Worm (Caenorhabditis elegans) whole organism, L4 larva: ENCODE results near the gene aqp-1.

Experiments used
- F26F4.8 ChIP-seq: fragments of 200-800 bp; sonication (Bioruptor generic); conservative IDR thresholded peaks from 2 replicates; pipeline ENCODE4 v1.3.6; 2022; ENCODE audit warnings: missing genetic modification characterization, missing compliant biosample characterization
- F37D6.2 ChIP-seq: sonication (generic microtip); optimal IDR thresholded peaks from 2 replicates; lab custom pipeline; 2016; ENCODE audit warnings: mild to moderate bottlenecking, missing genetic modification characterization, missing compliant biosample characterization
- Y105C5A.15 ChIP-seq: fragments of 200-800 bp; sonication (Bioruptor generic); IDR thresholded peaks from 2 replicates; pipeline ENCODE4 v1.3.6; 2022; ENCODE audit warnings: missing genetic modification characterization, missing compliant biosample characterization
- aha-1 ChIP-seq: fragments of 150-350 bp; peaks from one replicate; lab custom pipeline; 2014; ENCODE audit warnings: missing biosample characterization, missing genetic modification characterization
- ama-1 ChIP-seq: fragments of 150-350 bp; optimal IDR thresholded peaks from 2 replicates; lab custom pipeline; 2014; ENCODE audit warnings: inconsistent platforms, mixed read lengths
- arid-1 ChIP-seq: fragments of 200-800 bp; sonication (Bioruptor generic); conservative IDR thresholded peaks from 2 replicates; pipeline ENCODE4 v1.3.6; 2022; ENCODE audit warnings: missing genetic modification reagents, missing genetic modification characterization, missing compliant biosample characterization
- attf-4 ChIP-seq: sonication (generic microtip); optimal IDR thresholded peaks from 3 replicates; lab custom pipeline; 2017; ENCODE audit warnings: missing biosample characterization, missing genetic modification characterization
- ceh-20 ChIP-seq: fragments of 200-800 bp; sonication (Bioruptor generic); IDR thresholded peaks from 2 replicates; pipeline ENCODE4 v1.3.6; 2022; ENCODE audit warnings: missing genetic modification reagents, missing genetic modification characterization, missing compliant biosample characterization
- ceh-28 ChIP-seq: fragments of 150-350 bp; optimal IDR thresholded peaks from 2 replicates; lab custom pipeline; 2014; ENCODE audit warnings: missing biosample characterization, missing genetic modification reagents, missing genetic modification characterization
- ceh-44 ChIP-seq: fragments of 200-800 bp; sonication (Bioruptor generic); IDR thresholded peaks from 2 replicates; pipeline ENCODE4 v1.3.6; 2022; ENCODE audit warnings: missing genetic modification reagents, missing genetic modification characterization, missing compliant biosample characterization
- ceh-82 ChIP-seq: sonication (generic microtip); optimal IDR thresholded peaks from 2 replicates; lab custom pipeline; 2017; ENCODE audit warnings: missing biosample characterization, missing genetic modification characterization
- daf-16 ChIP-seq, 3 experiments: sonication (generic microtip); optimal IDR thresholded peaks; 2 replicates each; lab custom pipeline; 2016 to 2017; ENCODE audit warnings: missing genetic modification characterization in 3 of 3, missing genetic modification reagents in 3 of 3, mild to moderate bottlenecking in 2 of 3, missing compliant biosample characterization in 2 of 3, missing biosample characterization in 1 of 3, moderate library complexity in 1 of 3
- daf-8 ChIP-seq: fragments of 200-800 bp; sonication (Bioruptor generic); IDR thresholded peaks from 2 replicates; pipeline ENCODE4 v1.3.6; 2022; ENCODE audit warnings: missing genetic modification characterization, missing compliant biosample characterization
- dmd-9 ChIP-seq: fragments of 200-800 bp; sonication (Bioruptor generic); IDR thresholded peaks from 2 replicates; pipeline ENCODE4 v1.3.6; 2022; ENCODE audit warnings: missing genetic modification reagents, missing genetic modification characterization, missing compliant biosample characterization
- egl-27 ChIP-seq: sonication (generic microtip); optimal IDR thresholded peaks from 3 replicates; lab custom pipeline; 2017; ENCODE audit warnings: missing biosample characterization, missing genetic modification reagents, missing genetic modification characterization
- egl-43 ChIP-seq: fragments of 200-800 bp; sonication (Bioruptor generic); IDR thresholded peaks from 2 replicates; pipeline ENCODE4 v1.3.6; 2022; ENCODE audit warnings: missing genetic modification reagents, missing genetic modification characterization, missing compliant biosample characterization
- hlh-11 ChIP-seq: fragments of 200-800 bp; sonication (Bioruptor generic); optimal IDR thresholded peaks from 2 replicates; lab custom pipeline; 2018; ENCODE audit warnings: mild to moderate bottlenecking, missing genetic modification characterization, missing compliant biosample characterization
- lin-39 ChIP-seq: fragments of 150-350 bp; optimal IDR thresholded peaks from 2 replicates; lab custom pipeline; 2014; ENCODE audit warnings: missing biosample characterization, missing genetic modification reagents, missing genetic modification characterization
- mdt-29 ChIP-seq: fragments of 200-800 bp; sonication (Bioruptor generic); IDR thresholded peaks from 2 replicates; pipeline ENCODE4 v1.3.6; 2022; ENCODE audit warnings: missing genetic modification reagents, missing genetic modification characterization, missing compliant biosample characterization
- mep-1 ChIP-seq: fragments of 150-350 bp; sonication (generic microtip); optimal IDR thresholded peaks from 3 replicates; lab custom pipeline; 2014; ENCODE audit warnings: missing biosample characterization, missing genetic modification characterization
- mxl-3 ChIP-seq: fragments of 200-800 bp; sonication (Bioruptor generic); optimal IDR thresholded peaks from 2 replicates; lab custom pipeline; 2018; ENCODE audit warnings: mild to moderate bottlenecking, missing genetic modification characterization, missing compliant biosample characterization
- nhr-41 ChIP-seq: fragments of 200-800 bp; sonication (Bioruptor generic); IDR thresholded peaks from 2 replicates; pipeline ENCODE4 v1.3.6; 2022; ENCODE audit warnings: missing genetic modification reagents, missing genetic modification characterization, missing compliant biosample characterization
- nhr-6 ChIP-seq: fragments of 150-350 bp; optimal IDR thresholded peaks from 2 replicates; lab custom pipeline; 2014; ENCODE audit warnings: missing biosample characterization, missing genetic modification characterization
- pha-4 ChIP-seq, 2 experiments: fragments of 150-350 bp in 1 of 2; fragments of 200-800 bp in 1 of 2; sonication (Bioruptor generic) in 1 of 2; IDR thresholded peaks in 1 of 2; optimal IDR thresholded peaks in 1 of 2; 2 replicates each; pipeline versions ENCODE4 v1.3.6 to Lab custom; 2014 to 2022; ENCODE audit warnings: missing genetic modification characterization in 2 of 2, missing genetic modification reagents in 2 of 2, missing biosample characterization in 1 of 2, missing compliant biosample characterization in 1 of 2
- rbr-2 ChIP-seq: sonication (generic microtip); optimal IDR thresholded peaks from 2 replicates; lab custom pipeline; 2016; ENCODE audit warnings: missing genotype, missing genetic modification characterization, missing compliant biosample characterization
- skn-1 ChIP-seq: fragments of 150-350 bp; optimal IDR thresholded peaks from 2 replicates; lab custom pipeline; 2014; ENCODE audit warnings: missing biosample characterization, missing genetic modification characterization
- tra-1 ChIP-seq: fragments of 200-800 bp; sonication (Bioruptor generic); IDR thresholded peaks from 2 replicates; pipeline ENCODE4 v1.3.6; 2022; ENCODE audit warnings: missing genetic modification reagents, missing genetic modification characterization, missing compliant biosample characterization
- unc-62 ChIP-seq, 3 experiments: fragments of 150-350 bp in 1 of 3; sonication (generic microtip); optimal IDR thresholded peaks in 2 of 3; peaks in 1 of 3; 1 replicate in 1 of 3; 2 replicates in 2 of 3; lab custom pipeline; 2014 to 2017; ENCODE audit warnings: missing biosample characterization in 3 of 3, missing genetic modification characterization in 3 of 3, missing genetic modification reagents in 3 of 3, missing genotype in 1 of 3
- zag-1 ChIP-seq: fragments of 150-350 bp; optimal IDR thresholded peaks from 2 replicates; lab custom pipeline; 2014; ENCODE audit warnings: missing biosample characterization, missing genetic modification characterization

Gene aqp-1

ce11 chrII:7228646-7229200 is 9.4 kb downstream of the aqp-1 start, which contains the start of gene F32A5.4:
TSS of gene F32A5.4 (plus strand) at chrII:7229150.
- TF ChIP-seq ama-1 (lab: Kevin White, UChicago) (peak; percentile 73), mep-1 (no peak), hlh-11 (tag; lab: Kevin White, UChicago) (peak; percentile 25), arid-1 (GFP tag; lab: Robert Waterston, UW) (0 out of 2 replicates have a peak, but pooled peaks have one; percentile 16)
- TF ChIP-seq, all 104 proteins: peak for 3

ce11 chrII:7225864-7226522 is 12.2 kb downstream of the aqp-1 start, which contains the start of gene clh-3:
TSS of gene clh-3 (minus strand) at chrII:7225914.
- TF ChIP-seq mep-1 (no peak), egl-27 (tag; lab: Kevin White, UChicago) (no peak), daf-8 (GFP tag; lab: Robert Waterston, UW) (no peak), nhr-6 (tag; lab: Kevin White, UChicago) (no peak), pha-4 (GFP tag; IDR thresholded peaks at IDR 0.05; lab: Robert Waterston, UW) (no peak), pha-4 (tag; optimal IDR thresholded peaks at IDR 0.05; lab: Kevin White, UChicago) (no peak), lin-39 (tag; lab: Kevin White, UChicago) (no peak), zag-1 (tag; lab: Kevin White, UChicago) (no peak), F37D6.2 (tag; lab: Kevin White, UChicago) (no peak), ceh-82 (tag; lab: Kevin White, UChicago) (no peak), F26F4.8 (GFP tag; lab: Robert Waterston, UW) (no peak), mdt-29 (GFP tag; lab: Robert Waterston, UW) (no peak), mxl-3 (no peak), dmd-9 (GFP tag; lab: Robert Waterston, UW) (no peak), ceh-28 (tag; lab: Kevin White, UChicago) (no peak), attf-4 (tag; lab: Kevin White, UChicago) (no peak), ceh-44 (GFP tag; lab: Robert Waterston, UW) (no peak), nhr-41 (GFP tag; lab: Robert Waterston, UW) (no peak)

ce11 chrII:7224074-7224473 is 14.1 kb downstream of the aqp-1 start:
- TF ChIP-seq unc-62 (GFP tag; optimal IDR thresholded peaks at IDR 0.05 in 1 of 2; lab: Kevin White, UChicago) (peak in 1 of 2 experiments; percentile 56), unc-62 (tag; optimal IDR thresholded peaks at IDR 0.05; lab: Kevin White, UChicago) (no peak), aha-1 (tag; lab: Kevin White, UChicago) (peak; percentile 55), egl-43 (GFP tag; lab: Robert Waterston, UW) (no peak)
- TF ChIP-seq, all 104 proteins: peak for 2

- TF ChIP-seq unc-62 (GFP tag; optimal IDR thresholded peaks at IDR 0.05 in 1 of 2; lab: Kevin White, UChicago) (peak in 1 of 2 experiments; percentile 57), unc-62 (tag; optimal IDR thresholded peaks at IDR 0.05; lab: Kevin White, UChicago) (no peak), aha-1 (tag; lab: Kevin White, UChicago) (peak; percentile 66), rbr-2 (tag; lab: Kevin White, UChicago) (no peak)
Observed at ce11 chrII:7217047-7217446, 21.1 kb downstream of the aqp-1 start, which contains the start of gene E04F6.10. TSS of gene E04F6.10 (minus strand) at chrII:7217147.

DNA sequence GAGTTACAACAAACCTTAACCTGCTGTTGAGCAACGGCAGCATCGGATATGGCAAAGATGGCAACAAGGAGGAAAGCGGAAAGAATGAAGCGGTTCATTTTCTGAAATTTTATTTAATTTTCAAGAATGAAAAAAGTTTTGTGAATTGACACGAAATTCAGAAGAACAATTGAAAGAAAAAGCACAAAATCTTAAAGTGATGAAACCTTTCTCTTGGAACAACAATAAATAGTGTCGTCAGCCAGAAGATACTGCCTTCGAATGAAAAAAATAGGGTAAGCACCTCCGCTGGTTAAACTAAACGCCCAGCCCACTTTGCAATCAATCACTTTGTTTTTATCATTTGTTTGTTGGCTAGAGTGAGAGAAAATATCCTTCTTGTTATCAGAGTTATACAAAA is 26.1 kb downstream of the aqp-1 start, which contains the start of gene E04F6.9:
Gene E04F6.9 (minus strand): TSS at position 101 of the 400 bp plus-strand sequence.
- TF ChIP-seq skn-1 (tag; lab: Kevin White, UChicago) (no peak), daf-16 (GFP tag; optimal IDR thresholded peaks at IDR 0.05; lab: Kevin White, UChicago) (peak in 1 of 2 experiments; percentile 36), daf-16 (tag; optimal IDR thresholded peaks at IDR 0.05; lab: Kevin White, UChicago) (no peak), ceh-20 (GFP tag; lab: Robert Waterston, UW) (no peak), tra-1 (GFP tag; lab: Robert Waterston, UW) (no peak), Y105C5A.15 (GFP tag; lab: Robert Waterston, UW) (no peak)
